Worm (Caenorhabditis elegans) whole organism, late embryonic: ENCODE measurements around the gene F44E2.6.

Source experiments
- C08G9.2 ChIP-seq: sonication (generic microtip); optimal IDR thresholded peaks from 2 replicates; lab custom pipeline; 2016; ENCODE audit warnings: mild to moderate bottlenecking, missing genetic modification characterization, moderate library complexity, missing compliant biosample characterization
- C38D4.7 ChIP-seq: fragments of 200-800 bp; sonication (Bioruptor generic); optimal IDR thresholded peaks from 2 replicates; lab custom pipeline; 2018; ENCODE audit warnings: mild to moderate bottlenecking, missing genetic modification characterization, moderate library complexity, missing compliant biosample characterization
- T23F11.4 ChIP-seq: fragments of 200-800 bp; sonication (Bioruptor generic); optimal IDR thresholded peaks from 2 replicates; lab custom pipeline; 2018; ENCODE audit warnings: mild to moderate bottlenecking, missing genetic modification characterization, missing compliant biosample characterization
- ama-1 ChIP-seq: fragments of 150-350 bp; optimal IDR thresholded peaks from 2 replicates; lab custom pipeline; 2014
- ceh-19 ChIP-seq: fragments of 200-800 bp; sonication (Bioruptor generic); optimal IDR thresholded peaks from 2 replicates; lab custom pipeline; 2018; ENCODE audit warnings: mild to moderate bottlenecking, missing genetic modification characterization, missing compliant biosample characterization
- ceh-2 ChIP-seq: sonication (generic microtip); optimal IDR thresholded peaks from 2 replicates; lab custom pipeline; 2016; ENCODE audit warnings: missing genotype, missing genetic modification characterization, missing compliant biosample characterization
- ceh-24 ChIP-seq: sonication (generic microtip); optimal IDR thresholded peaks from 2 replicates; lab custom pipeline; 2016; ENCODE audit warnings: mild to moderate bottlenecking, missing genetic modification characterization, missing compliant biosample characterization
- ceh-30 ChIP-seq: fragments of 150-350 bp; optimal IDR thresholded peaks from 2 replicates; lab custom pipeline; 2014; ENCODE audit warnings: missing biosample characterization, missing genetic modification characterization
- ceh-31 ChIP-seq: sonication (generic microtip); optimal IDR thresholded peaks from 2 replicates; lab custom pipeline; 2016; ENCODE audit warnings: missing genetic modification characterization, missing compliant biosample characterization
- ceh-48 ChIP-seq: sonication (generic microtip); optimal IDR thresholded peaks from 2 replicates; lab custom pipeline; 2016; ENCODE audit warnings: missing genetic modification characterization, inconsistent platforms, missing compliant biosample characterization
- elt-2 ChIP-seq: sonication (generic microtip); optimal IDR thresholded peaks from 2 replicates; lab custom pipeline; 2016; ENCODE audit warnings: missing genetic modification reagents, missing genetic modification characterization, missing compliant biosample characterization
- elt-4 ChIP-seq: sonication (generic microtip); optimal IDR thresholded peaks from 2 replicates; lab custom pipeline; 2016; ENCODE audit warnings: missing genetic modification characterization, missing compliant biosample characterization
- ets-4 ChIP-seq: sonication (generic microtip); optimal IDR thresholded peaks from 2 replicates; lab custom pipeline; 2016; ENCODE audit warnings: missing genetic modification characterization, missing compliant biosample characterization
- eyg-1 ChIP-seq: sonication (generic microtip); optimal IDR thresholded peaks from 2 replicates; lab custom pipeline; 2016; ENCODE audit warnings: missing genotype, missing genetic modification characterization, missing compliant biosample characterization
- fax-1 ChIP-seq: sonication (generic microtip); optimal IDR thresholded peaks from 2 replicates; lab custom pipeline; 2016; ENCODE audit warnings: missing genotype, missing genetic modification characterization, missing compliant biosample characterization
- gmeb-2 ChIP-seq: sonication (generic microtip); optimal IDR thresholded peaks from 2 replicates; lab custom pipeline; 2016; ENCODE audit warnings: missing genetic modification characterization, inconsistent platforms, missing compliant biosample characterization
- hlh-15 ChIP-seq: sonication (generic microtip); optimal IDR thresholded peaks from 2 replicates; lab custom pipeline; 2016; ENCODE audit warnings: missing genetic modification characterization, missing compliant biosample characterization
- hlh-30 ChIP-seq: sonication (generic microtip); optimal IDR thresholded peaks from 2 replicates; lab custom pipeline; 2017; ENCODE audit warnings: antibody characterized with exemption, missing genetic modification characterization, missing compliant biosample characterization; ENCODE audit not compliant: insufficient read depth
- hlh-6 ChIP-seq: sonication (generic microtip); optimal IDR thresholded peaks from 2 replicates; lab custom pipeline; 2016; ENCODE audit warnings: missing genotype, missing genetic modification characterization, missing compliant biosample characterization
- hlh-8 ChIP-seq: sonication (generic microtip); optimal IDR thresholded peaks from 2 replicates; lab custom pipeline; 2016; ENCODE audit warnings: missing genotype, missing genetic modification characterization, missing compliant biosample characterization
- lim-6 ChIP-seq: sonication (generic microtip); optimal IDR thresholded peaks from 2 replicates; lab custom pipeline; 2016; ENCODE audit warnings: missing genetic modification characterization, missing compliant biosample characterization
- madf-2 ChIP-seq: sonication (generic microtip); optimal IDR thresholded peaks from 2 replicates; lab custom pipeline; 2017; ENCODE audit warnings: missing genetic modification characterization, missing compliant biosample characterization
- nfya-1 ChIP-seq: sonication (generic microtip); optimal IDR thresholded peaks from 2 replicates; lab custom pipeline; 2017; ENCODE audit warnings: missing genetic modification characterization, mild to moderate bottlenecking, missing compliant biosample characterization, antibody characterized with exemption, moderate library complexity
- nhr-11 ChIP-seq: fragments of 150-350 bp; optimal IDR thresholded peaks from 2 replicates; lab custom pipeline; 2014; ENCODE audit warnings: missing biosample characterization, missing genetic modification characterization
- nhr-232 ChIP-seq: sonication (generic microtip); optimal IDR thresholded peaks from 2 replicates; lab custom pipeline; 2016; ENCODE audit warnings: missing genetic modification characterization, missing compliant biosample characterization
- pha-4 ChIP-seq: fragments of 150-350 bp; optimal IDR thresholded peaks from 2 replicates; lab custom pipeline; 2018; ENCODE audit warnings: missing biosample characterization, missing genetic modification reagents, missing genetic modification characterization
- ref-2 ChIP-seq: sonication (generic microtip); optimal IDR thresholded peaks from 2 replicates; lab custom pipeline; 2016; ENCODE audit warnings: missing genetic modification characterization, missing compliant biosample characterization
- sox-4 ChIP-seq: sonication (generic microtip); optimal IDR thresholded peaks from 2 replicates; lab custom pipeline; 2017; ENCODE audit warnings: mild to moderate bottlenecking, missing genetic modification characterization, inconsistent platforms, missing compliant biosample characterization
- syd-9 ChIP-seq: sonication (generic microtip); optimal IDR thresholded peaks from 2 replicates; lab custom pipeline; 2016; ENCODE audit warnings: mild to moderate bottlenecking, missing genetic modification characterization, moderate library complexity, missing compliant biosample characterization
- tbx-7 ChIP-seq: sonication (generic microtip); optimal IDR thresholded peaks from 2 replicates; lab custom pipeline; 2016; ENCODE audit warnings: missing genotype, missing genetic modification characterization, missing compliant biosample characterization
- ttx-3 ChIP-seq: sonication (generic microtip); optimal IDR thresholded peaks from 2 replicates; lab custom pipeline; 2016; ENCODE audit warnings: missing genetic modification reagents, missing genetic modification characterization, missing compliant biosample characterization
- unc-3 ChIP-seq, 2 experiments: fragments of 200-800 bp in 1 of 2; sonication (Bioruptor generic) in 1 of 2; sonication (generic microtip) in 1 of 2; conservative IDR thresholded peaks in 1 of 2; optimal IDR thresholded peaks in 1 of 2; 2 replicates each; pipeline versions ENCODE4 v1.3.6 to Lab custom; 2016 to 2022; ENCODE audit warnings: missing compliant biosample characterization in 2 of 2, missing genetic modification characterization in 2 of 2, missing genetic modification reagents in 1 of 2
- unc-42 ChIP-seq: sonication (generic microtip); optimal IDR thresholded peaks from 2 replicates; lab custom pipeline; 2016; ENCODE audit warnings: missing genotype, missing genetic modification characterization, missing compliant biosample characterization
- unc-86 ChIP-seq: sonication (generic microtip); optimal IDR thresholded peaks from 2 replicates; lab custom pipeline; 2016; ENCODE audit warnings: missing genetic modification characterization, missing compliant biosample characterization

F44E2.6 gene

ce11 chrIII:8873990-8874668 is 29.1 kb upstream of the F44E2.6 start (continued):
- TF ChIP-seq ceh-2 (tag; lab: Kevin White, UChicago) (peak; percentile 20), ref-2 (tag; lab: Kevin White, UChicago) (peak; percentile 74), hlh-8 (tag; lab: Kevin White, UChicago) (peak; percentile 75), nhr-232 (peak; percentile 7), gmeb-2 (tag; lab: Kevin White, UChicago) (no peak), C08G9.2 (tag; lab: Kevin White, UChicago) (peak; percentile 75), hlh-30 (tag; lab: Kevin White, UChicago) (peak; percentile 70), hlh-15 (no peak)

ce11 chrIII:8873045-8873457 is 28.0 kb upstream of the F44E2.6 start:
- TF ChIP-seq ceh-48 (tag; lab: Kevin White, UChicago) (peak; percentile 57), ceh-31 (tag; lab: Kevin White, UChicago) (peak; percentile 36), tbx-7 (tag; lab: Kevin White, UChicago) (no peak), elt-2 (tag; lab: Kevin White, UChicago) (no peak), madf-2 (tag; lab: Kevin White, UChicago) (no peak), hlh-6 (peak; percentile 26), ttx-3 (tag; lab: Kevin White, UChicago) (no peak), unc-42 (peak; percentile 73), T23F11.4 (GFP tag; lab: Kevin White, UChicago) (no peak), eyg-1 (tag; lab: Kevin White, UChicago) (peak; percentile 43), syd-9 (tag; lab: Kevin White, UChicago) (peak; percentile 5), hlh-15 (no peak), ref-2 (tag; lab: Kevin White, UChicago) (peak; percentile 2), unc-3 (GFP tag; conservative IDR thresholded peaks at IDR 0.05; lab: Robert Waterston, UW) (no peak), unc-3 (tag; optimal IDR thresholded peaks at IDR 0.05; lab: Kevin White, UChicago) (peak; percentile 47), lim-6 (tag; lab: Kevin White, UChicago) (no peak), ceh-30 (no peak), sox-4 (peak; percentile 1), nfya-1 (tag; lab: Kevin White, UChicago) (peak; percentile 37)

ce11 chrIII:8869663-8870062 is 24.6 kb upstream of the F44E2.6 start:
- TF ChIP-seq unc-86 (tag; lab: Kevin White, UChicago) = no peak
- no peak for TF ChIP-seq elt-4 (tag; lab: Kevin White, UChicago)
- TF ChIP-seq C38D4.7 (GFP tag; lab: Kevin White, UChicago) = no peak

- no peak for TF ChIP-seq pha-4 (tag; lab: Kevin White, UChicago)
- TF ChIP-seq unc-42 = no peak
- peak; percentile 17 for TF ChIP-seq elt-2 (tag; lab: Kevin White, UChicago)
- TF ChIP-seq, all 69 proteins: peak for 1
Observed at ce11 chrIII:8867922-8868655, 23.1 kb upstream of the F44E2.6 start.

ce11 chrIII:8866983-8867842 is 22.2 kb upstream of the F44E2.6 start:
- TF ChIP-seq fax-1 (tag; lab: Kevin White, UChicago) = no peak
- TF ChIP-seq ceh-19 = no peak
- TF ChIP-seq ceh-48 (tag; lab: Kevin White, UChicago) = no peak
- no peak for TF ChIP-seq nhr-11 (tag; lab: Kevin White, UChicago)
- no peak for TF ChIP-seq elt-4 (tag; lab: Kevin White, UChicago)
- no peak for TF ChIP-seq ets-4 (tag; lab: Kevin White, UChicago)
- TF ChIP-seq nfya-1 (tag; lab: Kevin White, UChicago) = no peak
- no peak for TF ChIP-seq ceh-24 (tag; lab: Kevin White, UChicago)
- no peak for TF ChIP-seq unc-3 (GFP tag; conservative IDR thresholded peaks at IDR 0.05; lab: Robert Waterston, UW)
- no peak for TF ChIP-seq unc-3 (tag; optimal IDR thresholded peaks at IDR 0.05; lab: Kevin White, UChicago)
- no peak for TF ChIP-seq ama-1
